Worm (Caenorhabditis elegans): ENCODE results near the gene srh-209.
"Not testable (repeated sequence)": the region's sequence is repeated elsewhere in the genome, so short reads cannot be mapped to it uniquely, and the experiment has no call there.

The srh-209 gene

DNA sequence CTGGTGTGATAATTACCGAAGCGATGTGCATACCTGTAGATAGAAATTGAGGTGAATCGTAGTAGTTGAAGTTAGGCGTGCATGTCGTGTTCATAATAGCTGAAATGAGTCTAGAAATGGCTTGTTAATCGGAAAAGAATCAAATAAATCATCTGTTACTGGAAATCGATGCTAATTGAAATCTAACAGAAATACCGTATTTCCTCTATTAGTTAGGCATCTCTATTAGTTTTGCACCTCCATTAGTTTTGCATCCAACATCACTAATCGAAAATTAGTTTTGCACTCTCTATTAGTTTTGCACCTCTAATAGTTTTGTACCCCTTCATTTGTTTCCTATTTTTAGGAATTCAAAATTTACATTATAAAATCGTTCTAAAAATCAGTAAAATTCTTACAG is at the start of gene srh-209:
srh-209 (minus strand) TSS at position 101 of the 400 bp plus-strand sequence.
- TF ChIP-seq mdl-1, ceh-9, nhr-237 (tag; optimal IDR thresholded peaks at IDR 0.05): not testable (repeated sequence)

- TF ChIP-seq jun-1 (tag; optimal IDR thresholded peaks at IDR 0.05), result no peak
- TF ChIP-seq sea-2 (GFP tag; optimal IDR thresholded peaks at IDR 0.05), result no peak
- TF ChIP-seq pha-4 (tag; optimal IDR thresholded peaks at IDR 0.05), result no peak
- TF ChIP-seq tbx-2 (tag; optimal IDR thresholded peaks at IDR 0.05), result no peak
- TF ChIP-seq elt-3 (tag; optimal IDR thresholded peaks at IDR 0.05), result no peak
- TF ChIP-seq elt-2 (tag; optimal IDR thresholded peaks at IDR 0.05), result no peak
These were observed 39.5 kb upstream of the srh-209 start, which contains the start of gene ZK228.1 for ce11 chrV:18444118-18444517. TSS of gene ZK228.1 (plus strand) at chrV:18444418.

DNA sequence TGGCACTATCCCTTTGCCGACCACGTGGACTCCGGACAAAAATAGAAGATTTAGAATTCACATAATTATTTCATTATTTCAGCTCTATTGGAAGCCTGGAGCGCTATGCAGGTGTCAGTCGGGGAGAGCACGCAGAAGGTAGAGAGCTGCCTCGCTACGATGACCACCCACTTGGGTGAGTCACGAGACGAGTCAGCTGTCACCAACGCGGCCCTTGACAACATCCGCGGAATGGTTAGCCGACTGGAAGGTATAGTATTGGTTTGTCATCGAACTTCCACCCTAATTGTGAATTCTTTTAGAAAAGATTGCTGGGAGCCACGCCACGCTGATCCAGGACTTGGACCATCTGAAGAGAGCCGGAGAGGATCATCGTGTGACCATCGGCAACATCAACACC is 34.8 kb upstream of the srh-209 start, which contains the start of gene ZK262.9:
ZK262.9 (plus strand) TSS at position 301 of the 400 bp plus-strand sequence.
- not testable (repeated sequence) for TF ChIP-seq nhr-12 (tag; optimal IDR thresholded peaks at IDR 0.05); ama-1 (optimal IDR thresholded peaks at IDR 0.05); unc-62 (GFP tag; optimal IDR thresholded peaks at IDR 0.05)

DNA sequence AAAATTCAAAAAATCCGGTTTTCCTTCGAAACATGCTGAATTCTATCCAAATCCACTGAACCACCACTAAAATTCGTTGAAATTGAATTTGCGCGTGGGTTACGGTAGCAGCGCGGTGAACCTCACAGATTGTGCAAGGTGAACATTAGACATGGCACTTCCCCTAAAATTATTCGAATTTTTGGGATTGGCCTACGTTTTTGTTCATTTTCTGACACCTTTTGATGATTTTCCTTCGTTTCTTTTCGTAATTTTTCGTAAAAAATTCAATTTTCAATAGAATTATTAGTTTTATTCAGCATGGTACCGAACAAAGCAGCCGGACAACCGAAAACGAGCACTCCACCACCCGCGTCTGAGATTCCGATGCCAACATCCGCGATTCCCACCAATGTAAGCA is 33.4 kb upstream of the srh-209 start, which contains the start of gene ZK262.8:
ZK262.8 (plus strand) TSS at position 301 of the 400 bp plus-strand sequence.
- TF ChIP-seq egl-27 (tag; optimal IDR thresholded peaks at IDR 0.05) (no peak), nhr-77 (tag; optimal IDR thresholded peaks at IDR 0.05) (no peak), fkh-10 (GFP tag; optimal IDR thresholded peaks at IDR 0.05) (no peak), unc-62 (GFP tag; optimal IDR thresholded peaks at IDR 0.05) (no peak), nhr-12 (tag; optimal IDR thresholded peaks at IDR 0.05) (no peak), pqm-1 (tag; optimal IDR thresholded peaks at IDR 0.05) (no peak), nhr-67 (tag; optimal IDR thresholded peaks at IDR 0.05) (no peak), sea-2 (GFP tag; optimal IDR thresholded peaks at IDR 0.05) (no peak), unc-39 (tag; optimal IDR thresholded peaks at IDR 0.05) (no peak), eor-1 (tag; optimal IDR thresholded peaks at IDR 0.05) (no peak), R02D3.7 (tag; optimal IDR thresholded peaks at IDR 0.05) (no peak), skn-1 (tag; optimal IDR thresholded peaks at IDR 0.05) (no peak), ceh-28 (tag; optimal IDR thresholded peaks at IDR 0.05) (no peak), nhr-43 (tag; optimal IDR thresholded peaks at IDR 0.05; ENCODE audit: poor library complexity, severe bottlenecking) (no peak), mml-1 (tag; optimal IDR thresholded peaks at IDR 0.05) (no peak), aly-2 (tag; optimal IDR thresholded peaks at IDR 0.05) (no peak), ceh-82 (tag; optimal IDR thresholded peaks at IDR 0.05) (no peak)

DNA sequence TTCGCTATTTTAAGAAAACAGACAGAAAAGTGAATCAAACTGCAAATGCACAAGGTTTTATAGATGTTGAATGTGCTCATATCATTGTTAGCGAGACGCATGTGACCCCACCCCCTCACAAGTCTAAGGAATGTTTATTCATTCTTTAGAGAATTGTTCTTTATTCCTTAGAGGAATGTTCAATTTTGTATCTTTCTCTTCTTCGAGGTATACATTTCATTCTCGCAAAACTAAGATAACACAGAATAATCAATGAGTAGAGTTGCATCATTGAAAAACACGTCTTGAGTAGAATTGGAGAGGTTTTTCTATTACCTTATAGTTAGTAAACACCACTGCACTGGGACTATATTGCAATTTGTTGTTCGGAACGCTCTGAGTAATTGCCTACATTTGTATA is 30.3 kb upstream of the srh-209 start, which contains the start of gene ZK262.20:
ZK262.20 (minus strand) TSS at position 101 of the 400 bp plus-strand sequence.
- TF ChIP-seq fkh-10 (GFP tag; optimal IDR thresholded peaks at IDR 0.05), result no peak

DNA sequence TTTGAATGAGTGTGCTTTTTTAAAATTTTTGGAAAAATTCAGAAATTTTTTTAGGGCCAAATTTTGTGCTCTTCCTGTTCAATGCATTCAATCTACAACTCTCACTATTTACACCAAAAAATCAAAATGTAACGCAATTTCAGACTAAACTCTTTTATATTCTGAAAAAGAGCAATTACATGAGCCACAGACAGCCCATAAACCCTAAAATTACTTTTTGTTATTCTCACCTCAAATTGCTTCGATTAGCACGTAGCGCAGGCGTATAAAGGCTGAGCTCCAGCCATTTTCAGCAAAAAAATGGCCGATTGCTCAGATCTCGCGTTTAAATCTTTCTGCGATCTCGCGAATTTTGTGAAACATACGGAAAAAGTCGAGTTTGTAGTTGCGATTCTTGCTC is 26.8 kb upstream of the srh-209 start, which contains the start of gene srw-82:
srw-82 (plus strand) TSS at position 301 of the 400 bp plus-strand sequence.
- TF ChIP-seq snpc-4 (tag; optimal IDR thresholded peaks at IDR 0.05) (no peak), hmg-11 (tag; optimal IDR thresholded peaks at IDR 0.05) (no peak), mdl-1 (tag; optimal IDR thresholded peaks at IDR 0.05) (no peak), ZK546.5 (tag; optimal IDR thresholded peaks at IDR 0.05) (no peak), daf-12 (tag; optimal IDR thresholded peaks at IDR 0.05) (no peak), fkh-10 (GFP tag; optimal IDR thresholded peaks at IDR 0.05) (no peak), unc-39 (tag; optimal IDR thresholded peaks at IDR 0.05) (no peak), egl-27 (tag; optimal IDR thresholded peaks at IDR 0.05) (no peak), nhr-11 (tag; optimal IDR thresholded peaks at IDR 0.05) (no peak), nfya-1 (tag; optimal IDR thresholded peaks at IDR 0.05; ENCODE audit: insufficient read depth) (no peak), eor-1 (tag; optimal IDR thresholded peaks at IDR 0.05) (no peak), mml-1 (tag; optimal IDR thresholded peaks at IDR 0.05) (no peak), ceh-9 (tag; optimal IDR thresholded peaks at IDR 0.05) (no peak), ceh-16 (tag; optimal IDR thresholded peaks at IDR 0.05) (no peak), nhr-12 (tag; optimal IDR thresholded peaks at IDR 0.05) (no peak), pha-4 (tag; optimal IDR thresholded peaks at IDR 0.05) (no peak)

Data from whole organism, L3 larva.